Fruit fly (Drosophila melanogaster) whole organism, pupa: Measurements from ENCODE around the gene CG32086.

ENCODE experiments used
- CG10348 ChIP-seq: fragments of 200-800 bp; sonication (Bioruptor generic); IDR thresholded peaks from 2 replicates; pipeline ENCODE4 v1.3.6; 2022; ENCODE audit warnings: missing biosample characterization, missing genetic modification characterization
- CG12605 ChIP-seq: fragments of 200-800 bp; sonication (Bioruptor generic); IDR thresholded peaks from 2 replicates; pipeline ENCODE4 v1.3.6; 2022; ENCODE audit warnings: missing biosample characterization, missing genetic modification characterization
- CG13204 ChIP-seq: fragments of 200-800 bp; sonication (Bioruptor generic); optimal IDR thresholded peaks from 2 replicates; lab custom pipeline; 2018; ENCODE audit warnings: missing biosample characterization, mild to moderate bottlenecking, missing genetic modification characterization, moderate library complexity
- CG14655 ChIP-seq: fragments of 200-800 bp; sonication (Bioruptor generic); optimal IDR thresholded peaks from 3 replicates; lab custom pipeline; 2017; ENCODE audit warnings: mild to moderate bottlenecking, missing biosample characterization, missing genetic modification reagents, missing genetic modification characterization
- CG15710 ChIP-seq: fragments of 200-800 bp; sonication (Bioruptor generic); optimal IDR thresholded peaks from 2 replicates; lab custom pipeline; 2018; ENCODE audit warnings: missing biosample characterization, mild to moderate bottlenecking, missing genetic modification characterization, moderate library complexity
- CG17806 ChIP-seq: fragments of 200-800 bp; sonication (Bioruptor generic); optimal IDR thresholded peaks from 2 replicates; lab custom pipeline; 2018; ENCODE audit warnings: missing biosample characterization, mild to moderate bottlenecking, missing genetic modification characterization, moderate library complexity
- CG32121 ChIP-seq: fragments of 200-800 bp; sonication (Bioruptor generic); IDR thresholded peaks from 2 replicates; pipeline ENCODE4 v1.3.6; 2022; ENCODE audit warnings: missing biosample characterization, missing genetic modification characterization
- CG34367 ChIP-seq: fragments of 200-800 bp; sonication (Bioruptor generic); optimal IDR thresholded peaks from 2 replicates; lab custom pipeline; 2018; ENCODE audit warnings: missing biosample characterization, mild to moderate bottlenecking, missing genetic modification characterization
- CG4496 ChIP-seq: fragments of 200-800 bp; sonication (Bioruptor generic); IDR thresholded peaks from 3 replicates; pipeline ENCODE4 v1.3.6; 2022; ENCODE audit warnings: missing biosample characterization, missing genetic modification characterization
- CG8159 ChIP-seq: fragments of 200-800 bp; sonication (Bioruptor generic); optimal IDR thresholded peaks from 3 replicates; lab custom pipeline; 2018; ENCODE audit warnings: missing biosample characterization, mild to moderate bottlenecking, missing genetic modification characterization, moderate library complexity
- CG8301 ChIP-seq: fragments of 200-800 bp; sonication (Bioruptor generic); optimal IDR thresholded peaks from 2 replicates; lab custom pipeline; 2018; ENCODE audit warnings: missing biosample characterization, mild to moderate bottlenecking, missing genetic modification characterization
- CG9948 ChIP-seq: fragments of 200-800 bp; sonication (Bioruptor generic); optimal IDR thresholded peaks from 2 replicates; lab custom pipeline; 2018; ENCODE audit warnings: missing biosample characterization, mild to moderate bottlenecking, missing genetic modification characterization, moderate library complexity
- D1 ChIP-seq: fragments of 200-800 bp; sonication (Bioruptor generic); optimal IDR thresholded peaks from 2 replicates; lab custom pipeline; 2018; ENCODE audit warnings: missing biosample characterization, mild to moderate bottlenecking, missing genetic modification characterization, moderate library complexity
- EcR ChIP-seq: fragments of 200-800 bp; sonication (Bioruptor generic); optimal IDR thresholded peaks from 3 replicates; lab custom pipeline; 2019; ENCODE audit warnings: missing biosample characterization, missing genetic modification characterization, mild to moderate bottlenecking, moderate library complexity, missing genetic modification reagents
- Ets98B ChIP-seq: fragments of 200-800 bp; sonication (Bioruptor generic); IDR thresholded peaks from 2 replicates; pipeline ENCODE4 v1.3.6; 2022; ENCODE audit warnings: missing biosample characterization, missing genetic modification characterization
- Pif1A ChIP-seq: fragments of 200-800 bp; sonication (Bioruptor generic); optimal IDR thresholded peaks from 3 replicates; lab custom pipeline; 2016; ENCODE audit warnings: missing biosample characterization, missing genetic modification characterization
- Pif1B ChIP-seq: fragments of 200-800 bp; sonication (Bioruptor generic); optimal IDR thresholded peaks from 3 replicates; lab custom pipeline; 2016; ENCODE audit warnings: missing biosample characterization, missing genetic modification characterization
- Snoo ChIP-seq: fragments of 200-800 bp; sonication (Bioruptor generic); optimal IDR thresholded peaks from 3 replicates; lab custom pipeline; 2017; ENCODE audit warnings: missing biosample characterization, mild to moderate bottlenecking, missing genetic modification characterization, inconsistent platforms
- fd96Ca ChIP-seq: fragments of 200-800 bp; sonication (Bioruptor generic); IDR thresholded peaks from 3 replicates; pipeline ENCODE4 v1.3.6; 2022; ENCODE audit warnings: missing biosample characterization, missing genetic modification characterization
- gl ChIP-seq: fragments of 200-800 bp; sonication (Bioruptor generic); optimal IDR thresholded peaks from 2 replicates; lab custom pipeline; 2018; ENCODE audit warnings: missing biosample characterization, mild to moderate bottlenecking, missing genetic modification characterization
- rn ChIP-seq: fragments of 200-800 bp; sonication (Bioruptor generic); IDR thresholded peaks from 2 replicates; pipeline ENCODE4 v1.3.6; 2022; ENCODE audit warnings: missing biosample characterization, missing genetic modification characterization

The CG32086 gene

DNA sequence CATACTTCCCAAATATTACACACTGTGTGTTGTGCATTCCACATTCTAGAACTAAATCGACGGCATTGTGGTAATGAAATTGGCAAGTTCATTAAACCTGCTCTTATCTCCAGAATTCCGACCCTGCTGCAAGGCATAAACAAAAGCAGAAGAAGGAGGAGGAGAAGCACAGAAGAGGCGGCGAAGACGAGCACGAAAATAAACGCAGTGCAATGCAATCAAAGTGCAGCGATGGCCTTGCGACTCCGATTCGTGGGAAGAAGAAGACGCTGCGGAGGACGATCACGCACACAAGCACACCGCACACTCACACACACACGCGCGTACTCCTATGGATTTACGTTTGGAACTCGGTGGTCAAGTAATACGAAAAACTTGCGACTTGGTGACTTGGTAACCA is 23.0 kb downstream of the CG32086 start:
- TF ChIP-seq CG34367 (tag; lab: Kevin White, UChicago) (no peak), rn (GFP tag; lab: Robert Waterston, UW) (no peak), Ets98B (GFP tag; lab: Robert Waterston, UW) (no peak), CG17806 (tag; lab: Kevin White, UChicago) (no peak), CG32121 (GFP tag; lab: Robert Waterston, UW) (no peak), CG4496 (GFP tag; lab: Robert Waterston, UW) (0 out of 3 replicates have a peak, but pooled peaks have one; percentile 9), CG13204 (peak; percentile 60), CG15710 (tag; lab: Kevin White, UChicago) (no peak), fd96Ca (no peak), CG12605 (no peak), CG8301 (no peak), Snoo (tag; lab: Kevin White, UChicago) (no peak), gl (tag; lab: Kevin White, UChicago) (no peak), EcR (GFP tag; lab: Kevin White, UChicago) (peak; percentile 97), CG14655 (GFP tag; lab: Kevin White, UChicago) (no peak), D1 (tag; lab: Kevin White, UChicago) (no peak), Pif1B (GFP tag; lab: Kevin White, UChicago) (no peak)

DNA sequence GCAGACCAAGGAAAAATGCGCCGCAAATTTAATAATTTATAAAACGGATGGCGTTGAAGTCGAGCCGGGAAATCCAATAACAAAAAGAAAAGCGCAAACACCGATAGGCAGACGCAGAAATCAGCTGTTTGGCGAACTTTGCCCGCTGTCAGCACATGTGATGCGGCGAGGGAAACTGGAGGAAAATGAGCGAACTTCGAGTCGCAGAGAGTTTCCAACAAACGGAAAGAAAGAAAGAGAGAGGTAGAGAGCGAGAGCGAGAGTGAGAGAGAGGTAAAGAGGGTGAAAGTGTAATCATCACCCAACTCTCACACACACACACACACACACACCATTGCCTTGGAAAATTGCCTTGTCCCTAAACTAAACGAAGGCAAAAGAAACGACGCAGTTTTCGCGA is 26.7 kb downstream of the CG32086 start:
- TF ChIP-seq Snoo (tag; lab: Kevin White, UChicago) (no peak), CG34367 (tag; lab: Kevin White, UChicago) (peak; percentile 33), CG15710 (tag; lab: Kevin White, UChicago) (no peak), D1 (tag; lab: Kevin White, UChicago) (no peak), Pif1B (GFP tag; lab: Kevin White, UChicago) (peak; percentile 6), CG9948 (tag; lab: Kevin White, UChicago) (peak; percentile 9), CG4496 (GFP tag; lab: Robert Waterston, UW) (peak; percentile 74), fd96Ca (peak; percentile 78), CG10348 (GFP tag; lab: Robert Waterston, UW) (no peak), CG32121 (GFP tag; lab: Robert Waterston, UW) (peak; percentile 26; the same call in 1 of the 2 replicates), CG8301 (peak; percentile 73), CG8159 (peak; percentile 9), CG12605 (peak; percentile 84), Ets98B (GFP tag; lab: Robert Waterston, UW) (peak; percentile 76), CG14655 (GFP tag; lab: Kevin White, UChicago) (peak; percentile 77), CG13204 (peak; percentile 73), gl (tag; lab: Kevin White, UChicago) (peak; percentile 89), EcR (GFP tag; lab: Kevin White, UChicago) (peak; percentile 6), Pif1A (GFP tag; lab: Kevin White, UChicago) (peak; percentile 50), CG17806 (tag; lab: Kevin White, UChicago) (peak; percentile 21)

- peak; percentile 8 for TF ChIP-seq CG9948 (tag; lab: Kevin White, UChicago)
- no peak for TF ChIP-seq CG8301
- no peak for TF ChIP-seq CG13204
- no peak for TF ChIP-seq D1 (tag; lab: Kevin White, UChicago)
These were observed 27.2 kb downstream of the CG32086 start for dm6 chr3L:11556637-11557036.

DNA sequence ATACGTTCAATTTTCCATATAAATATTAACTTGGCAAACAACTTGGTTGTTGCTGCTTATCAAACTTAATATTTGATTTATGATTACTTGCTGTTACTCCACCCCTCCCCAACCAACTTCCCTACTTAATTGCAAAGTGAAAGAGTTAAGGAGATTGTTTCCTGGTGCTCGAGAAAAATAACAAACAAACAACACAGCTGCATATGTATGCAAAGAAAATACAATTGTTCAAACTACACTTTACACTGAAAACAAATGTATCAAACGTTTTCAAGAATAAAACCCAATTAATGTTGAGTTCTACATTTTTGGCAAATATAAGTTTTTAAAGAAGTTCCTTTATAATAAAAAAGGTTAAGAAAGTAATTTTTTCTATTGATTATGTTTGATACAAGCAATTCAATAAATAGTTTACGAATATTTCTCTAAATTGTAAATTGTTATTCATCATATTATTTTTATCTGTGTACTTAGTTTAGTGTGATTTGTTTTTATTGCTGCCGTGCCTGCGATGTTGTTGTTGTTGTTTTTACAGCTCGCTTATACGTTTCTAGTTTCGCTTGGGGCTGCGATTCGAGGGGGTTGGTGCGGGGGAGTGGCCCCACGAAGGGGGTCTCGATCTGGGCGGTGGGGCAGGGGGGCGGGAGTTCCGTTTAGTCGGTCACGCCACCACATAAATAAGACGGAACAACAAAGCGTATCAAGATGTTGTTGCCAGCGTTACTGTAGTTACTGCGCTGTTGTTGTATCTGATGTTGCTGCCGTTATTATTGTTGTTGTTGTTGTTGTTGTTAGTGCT is 28.0 kb downstream of the CG32086 start:
- TF ChIP-seq rn (GFP tag; lab: Robert Waterston, UW) (no peak), Snoo (tag; lab: Kevin White, UChicago) (no peak), Pif1A (GFP tag; lab: Kevin White, UChicago) (no peak), CG17806 (tag; lab: Kevin White, UChicago) (peak; percentile 66), CG13204 (peak; percentile 55), Ets98B (GFP tag; lab: Robert Waterston, UW) (peak; percentile 28; the same call in 1 of the 2 replicates), CG34367 (tag; lab: Kevin White, UChicago) (peak; percentile 28), fd96Ca (peak; percentile 69; the same call in 1 of the 3 replicates), CG14655 (GFP tag; lab: Kevin White, UChicago) (peak; percentile 71), CG9948 (tag; lab: Kevin White, UChicago) (peak; percentile 73), D1 (tag; lab: Kevin White, UChicago) (peak; percentile 17), EcR (GFP tag; lab: Kevin White, UChicago) (peak; percentile 9), Pif1B (GFP tag; lab: Kevin White, UChicago) (no peak), CG10348 (GFP tag; lab: Robert Waterston, UW) (no peak), CG4496 (GFP tag; lab: Robert Waterston, UW) (peak; percentile 48; the same call in 1 of the 3 replicates), CG32121 (GFP tag; lab: Robert Waterston, UW) (peak; percentile 75), CG8159 (peak; percentile 75), CG12605 (peak; percentile 47; the same call in 1 of the 2 replicates), gl (tag; lab: Kevin White, UChicago) (peak; percentile 62), CG8301 (peak; percentile 82), CG15710 (tag; lab: Kevin White, UChicago) (peak; percentile 54)

dm6 chr3L:11554796-11555195 is 29.1 kb downstream of the CG32086 start:
- no peak for TF ChIP-seq CG4496 (GFP tag; lab: Robert Waterston, UW)
- TF ChIP-seq, all 21 proteins: peak for 0
